Fruit fly (Drosophila melanogaster) whole organism, prepupa: ENCODE data around the gene CG16721.
A peak's percentile ranks its signal among the peaks of the same experiment; 100 is the strongest.

ENCODE experiments used
- Blimp-1 ChIP-seq: fragments of 200-800 bp; sonication (Bioruptor generic); optimal IDR thresholded peaks from 3 replicates; lab custom pipeline; 2017; ENCODE audit warnings: missing biosample characterization, missing genetic modification characterization, mild to moderate bottlenecking, moderate library complexity, missing genetic modification reagents
- CG10669 ChIP-seq: fragments of 200-800 bp; sonication (Bioruptor generic); optimal IDR thresholded peaks from 3 replicates; lab custom pipeline; 2018; ENCODE audit warnings: missing biosample characterization, mild to moderate bottlenecking, missing genetic modification characterization, moderate library complexity
- CG11294 ChIP-seq: fragments of 200-800 bp; sonication (Bioruptor generic); IDR thresholded peaks from 2 replicates; pipeline ENCODE4 v1.3.6; 2022; ENCODE audit warnings: missing biosample characterization, missing genetic modification characterization
- CG11902 ChIP-seq: fragments of 200-800 bp; sonication (Bioruptor generic); optimal IDR thresholded peaks from 3 replicates; lab custom pipeline; 2016; ENCODE audit warnings: missing biosample characterization, missing genetic modification characterization
- CG1621 ChIP-seq: fragments of 200-800 bp; sonication (Bioruptor generic); optimal IDR thresholded peaks from 3 replicates; lab custom pipeline; 2018; ENCODE audit warnings: missing biosample characterization, mild to moderate bottlenecking, missing genetic modification characterization
- CG16779 ChIP-seq: fragments of 200-800 bp; sonication (Bioruptor generic); optimal IDR thresholded peaks from 3 replicates; lab custom pipeline; 2017; ENCODE audit warnings: missing biosample characterization, mild to moderate bottlenecking, missing genetic modification characterization
- CG3032 ChIP-seq: fragments of 200-800 bp; optimal IDR thresholded peaks from 2 replicates; lab custom pipeline; 2019; ENCODE audit warnings: missing biosample characterization, mild to moderate bottlenecking, missing genetic modification characterization, moderate library complexity
- CG32006 ChIP-seq: fragments of 200-800 bp; sonication (Bioruptor generic); optimal IDR thresholded peaks from 3 replicates; lab custom pipeline; 2017; ENCODE audit warnings: missing biosample characterization, mild to moderate bottlenecking, missing genetic modification characterization
- CG34406 ChIP-seq: fragments of 200-800 bp; sonication (Bioruptor generic); optimal IDR thresholded peaks from 3 replicates; lab custom pipeline; 2016; ENCODE audit warnings: missing biosample characterization, missing genetic modification characterization
- CG3919 ChIP-seq: fragments of 200-800 bp; sonication (Bioruptor generic); optimal IDR thresholded peaks from 3 replicates; lab custom pipeline; 2016; ENCODE audit warnings: missing biosample characterization, missing genetic modification characterization
- CG4318 ChIP-seq: fragments of 200-800 bp; sonication (Bioruptor generic); optimal IDR thresholded peaks from 3 replicates; lab custom pipeline; 2017; ENCODE audit warnings: missing biosample characterization, mild to moderate bottlenecking, missing genetic modification characterization
- CG6163 ChIP-seq: fragments of 200-800 bp; sonication (Bioruptor generic); IDR thresholded peaks from 3 replicates; pipeline ENCODE4 v1.3.6; 2022; ENCODE audit warnings: missing biosample characterization, missing genetic modification characterization
- CG6792 ChIP-seq: fragments of 200-800 bp; sonication (Bioruptor generic); optimal IDR thresholded peaks from 3 replicates; lab custom pipeline; 2016; ENCODE audit warnings: missing biosample characterization, missing genetic modification characterization
- CG6808 ChIP-seq: fragments of 200-800 bp; sonication (Bioruptor generic); optimal IDR thresholded peaks from 3 replicates; lab custom pipeline; 2017; ENCODE audit warnings: missing biosample characterization, missing genetic modification characterization, mild to moderate bottlenecking, moderate library complexity, missing genetic modification reagents
- CG6854 ChIP-seq: fragments of 200-800 bp; sonication (Bioruptor generic); optimal IDR thresholded peaks from 2 replicates; lab custom pipeline; 2017; ENCODE audit warnings: missing biosample characterization, mild to moderate bottlenecking, missing genetic modification characterization
- CG7368 ChIP-seq: fragments of 200-800 bp; sonication (Bioruptor generic); optimal IDR thresholded peaks from 3 replicates; lab custom pipeline; 2016; ENCODE audit warnings: missing biosample characterization, missing genetic modification characterization
- CG8119 ChIP-seq: fragments of 200-800 bp; sonication (Bioruptor generic); IDR thresholded peaks from 3 replicates; pipeline ENCODE4 v1.3.6; 2022; ENCODE audit warnings: missing biosample characterization, missing genetic modification characterization
- CG8319 ChIP-seq: fragments of 200-800 bp; sonication (Bioruptor generic); optimal IDR thresholded peaks from 3 replicates; lab custom pipeline; 2016; ENCODE audit warnings: missing biosample characterization, missing genetic modification characterization
- CG8632 ChIP-seq: fragments of 200-800 bp; sonication (Bioruptor generic); optimal IDR thresholded peaks from 3 replicates; lab custom pipeline; 2016; ENCODE audit warnings: missing biosample characterization, missing genetic modification characterization
- CG9139 ChIP-seq: fragments of 200-800 bp; sonication (Bioruptor generic); optimal IDR thresholded peaks from 3 replicates; lab custom pipeline; 2017; ENCODE audit warnings: missing biosample characterization, mild to moderate bottlenecking, missing genetic modification characterization
- Eip75B ChIP-seq: fragments of 200-800 bp; sonication (Bioruptor generic); optimal IDR thresholded peaks from 3 replicates; lab custom pipeline; 2016; ENCODE audit warnings: missing biosample characterization, missing genetic modification characterization
- Eip78C ChIP-seq: fragments of 200-800 bp; sonication (Bioruptor generic); peaks from one replicate; lab custom pipeline; 2016; ENCODE audit warnings: missing biosample characterization, missing genetic modification characterization
- Eip93F ChIP-seq: fragments of 200-800 bp; sonication (Bioruptor generic); optimal IDR thresholded peaks from 2 replicates; lab custom pipeline; 2016; ENCODE audit warnings: missing biosample characterization, mild to moderate bottlenecking, missing genetic modification characterization
- Ets21C ChIP-seq: fragments of 200-800 bp; sonication (Bioruptor generic); optimal IDR thresholded peaks from 3 replicates; lab custom pipeline; 2016; ENCODE audit warnings: missing biosample characterization, missing genetic modification characterization
- Ets96B ChIP-seq: fragments of 200-800 bp; optimal IDR thresholded peaks from 2 replicates; lab custom pipeline; 2019; ENCODE audit warnings: missing biosample characterization, mild to moderate bottlenecking, missing genetic modification characterization, moderate library complexity
- Hr38 ChIP-seq: sonication (Bioruptor generic); optimal IDR thresholded peaks from 2 replicates; lab custom pipeline; 2016; ENCODE audit warnings: missing biosample characterization, missing genetic modification characterization
- Hr39 ChIP-seq: fragments of 200-800 bp; sonication (Bioruptor generic); optimal IDR thresholded peaks from 2 replicates; lab custom pipeline; 2016; ENCODE audit warnings: missing biosample characterization, missing genetic modification characterization
- Hr4 ChIP-seq: fragments of 200-800 bp; sonication (Bioruptor generic); optimal IDR thresholded peaks from 3 replicates; lab custom pipeline; 2016; ENCODE audit warnings: missing biosample characterization, missing genetic modification characterization
- Lpt ChIP-seq: fragments of 200-800 bp; sonication (Bioruptor generic); optimal IDR thresholded peaks from 3 replicates; lab custom pipeline; 2016; ENCODE audit warnings: missing biosample characterization, missing genetic modification characterization
- Met ChIP-seq: fragments of 200-800 bp; sonication (Bioruptor generic); optimal IDR thresholded peaks from 3 replicates; lab custom pipeline; 2016; ENCODE audit warnings: missing biosample characterization, missing genetic modification characterization
- OdsH ChIP-seq: fragments of 200-800 bp; sonication (Bioruptor generic); optimal IDR thresholded peaks from 3 replicates; lab custom pipeline; 2016; ENCODE audit warnings: missing biosample characterization, missing genetic modification characterization
- Smox ChIP-seq: fragments of 200-800 bp; sonication (Bioruptor generic); optimal IDR thresholded peaks from 3 replicates; lab custom pipeline; 2016; ENCODE audit warnings: missing biosample characterization, missing genetic modification characterization
- Sox15 ChIP-seq: fragments of 200-800 bp; sonication (Bioruptor generic); optimal IDR thresholded peaks from 3 replicates; lab custom pipeline; 2016; ENCODE audit warnings: missing biosample characterization, missing genetic modification characterization
- acj6 ChIP-seq: fragments of 200-800 bp; sonication (Bioruptor generic); optimal IDR thresholded peaks from 3 replicates; lab custom pipeline; 2016; ENCODE audit warnings: missing biosample characterization, missing genetic modification characterization
- dac ChIP-seq: fragments of 200-800 bp; sonication (Bioruptor generic); optimal IDR thresholded peaks from 2 replicates; lab custom pipeline; 2017; ENCODE audit warnings: missing biosample characterization, mild to moderate bottlenecking, missing genetic modification characterization
- dsx ChIP-seq: fragments of 200-800 bp; optimal IDR thresholded peaks from 3 replicates; lab custom pipeline; 2019; ENCODE audit warnings: missing biosample characterization, mild to moderate bottlenecking, missing genetic modification characterization, moderate library complexity; ENCODE audit not compliant: poor library complexity, severe bottlenecking
- eg ChIP-seq: fragments of 200-800 bp; sonication (Bioruptor generic); IDR thresholded peaks from 3 replicates; pipeline ENCODE4 v1.3.6; 2022; ENCODE audit warnings: missing biosample characterization, missing genetic modification characterization
- esn ChIP-seq: fragments of 200-800 bp; sonication (Bioruptor generic); optimal IDR thresholded peaks from 2 replicates; lab custom pipeline; 2016; ENCODE audit warnings: missing biosample characterization, mild to moderate bottlenecking, missing genetic modification characterization, moderate library complexity
- fd59A ChIP-seq: fragments of 200-800 bp; sonication (Bioruptor generic); optimal IDR thresholded peaks from 2 replicates; lab custom pipeline; 2017; ENCODE audit warnings: missing biosample characterization, mild to moderate bottlenecking, missing genetic modification characterization, missing genetic modification reagents
- fd85E ChIP-seq: fragments of 200-800 bp; sonication (Bioruptor generic); optimal IDR thresholded peaks from 3 replicates; lab custom pipeline; 2016; ENCODE audit warnings: missing biosample characterization, missing genetic modification characterization
- pdm3 ChIP-seq: fragments of 200-800 bp; sonication (Bioruptor generic); optimal IDR thresholded peaks from 3 replicates; lab custom pipeline; 2016; ENCODE audit warnings: missing biosample characterization, missing genetic modification characterization
- salr ChIP-seq, 2 experiments: fragments of 200-800 bp; sonication (Bioruptor generic); optimal IDR thresholded peaks; 3 replicates each; lab custom pipeline; 2016 to 2018; ENCODE audit warnings: missing biosample characterization in 2 of 2, missing genetic modification characterization in 2 of 2, mild to moderate bottlenecking in 1 of 2
- spab ChIP-seq: fragments of 200-800 bp; sonication (Bioruptor generic); optimal IDR thresholded peaks from 2 replicates; lab custom pipeline; 2017; ENCODE audit warnings: missing biosample characterization, mild to moderate bottlenecking, missing genetic modification characterization, missing genetic modification reagents
- ss ChIP-seq, 2 experiments: fragments of 200-800 bp; sonication (Bioruptor generic); optimal IDR thresholded peaks; 2 replicates in 1 of 2; 3 replicates in 1 of 2; lab custom pipeline; 2017 to 2018; ENCODE audit warnings: mild to moderate bottlenecking in 2 of 2, missing biosample characterization in 2 of 2, missing genetic modification characterization in 2 of 2, moderate library complexity in 1 of 2
- svp ChIP-seq: fragments of 200-800 bp; sonication (Bioruptor generic); peaks from one replicate; lab custom pipeline; 2016; ENCODE audit warnings: missing biosample characterization, missing genetic modification characterization
- topi ChIP-seq: fragments of 200-800 bp; sonication (Bioruptor generic); optimal IDR thresholded peaks from 3 replicates; lab custom pipeline; 2016; ENCODE audit warnings: missing biosample characterization, missing genetic modification characterization
- vri ChIP-seq: fragments of 200-800 bp; sonication (Bioruptor generic); optimal IDR thresholded peaks from 3 replicates; lab custom pipeline; 2016; ENCODE audit warnings: missing biosample characterization, mild to moderate bottlenecking, missing genetic modification characterization

The CG16721 gene

dm6 chrX:5893165-5893564 is 13.5 kb downstream of the CG16721 start:
- 0 out of 3 replicates have a peak, but pooled peaks have one; percentile 11 for TF ChIP-seq CG6163
- no peak for TF ChIP-seq salr (GFP tag; optimal IDR thresholded peaks at IDR 0.05; lab: Kevin White, UChicago)
- peak; percentile 11 for TF ChIP-seq vri (GFP tag; lab: Kevin White, UChicago)
- no peak for TF ChIP-seq OdsH (GFP tag; lab: Kevin White, UChicago)
- peak; percentile 20 for TF ChIP-seq svp (GFP tag; lab: Kevin White, UChicago)

dm6 chrX:5894529-5895487 is 15.1 kb downstream of the CG16721 start:
- TF ChIP-seq CG11294: no peak
- peak; percentile 2 for TF ChIP-seq CG34406 (GFP tag; lab: Kevin White, UChicago)
- TF ChIP-seq vri (GFP tag; lab: Kevin White, UChicago): no peak
- no peak for TF ChIP-seq CG9139 (GFP tag; lab: Kevin White, UChicago)
- no peak for TF ChIP-seq Sox15 (GFP tag; lab: Kevin White, UChicago)
- no peak for TF ChIP-seq CG16779
- TF ChIP-seq salr (GFP tag; optimal IDR thresholded peaks at IDR 0.05; lab: Kevin White, UChicago): peak in 1 of 2 experiments; percentile 9
- no peak for TF ChIP-seq Hr38 (GFP tag; lab: Kevin White, UChicago)
- TF ChIP-seq pdm3 (GFP tag; lab: Kevin White, UChicago): peak; percentile 5
- peak; percentile 16 for TF ChIP-seq Met (GFP tag; lab: Kevin White, UChicago)
- no peak for TF ChIP-seq Blimp-1
- peak; percentile 25 for TF ChIP-seq acj6 (GFP tag; lab: Kevin White, UChicago)
- TF ChIP-seq CG3032 (tag; lab: Kevin White, UChicago): peak; percentile 1
- peak; percentile 28; the same call in 1 of the 3 replicates for TF ChIP-seq eg (GFP tag; lab: Robert Waterston, UW)
- TF ChIP-seq Lpt (GFP tag; lab: Kevin White, UChicago): no peak
- TF ChIP-seq dac (GFP tag; lab: Kevin White, UChicago): no peak
- TF ChIP-seq Eip93F: no peak
- no peak for TF ChIP-seq CG7368 (GFP tag; lab: Kevin White, UChicago)
- TF ChIP-seq dsx: no peak
- TF ChIP-seq Smox (GFP tag; lab: Kevin White, UChicago): no peak
- TF ChIP-seq CG6854: no peak
- peak; percentile 23 for TF ChIP-seq fd59A
- TF ChIP-seq Ets21C (GFP tag; lab: Kevin White, UChicago): no peak
- TF ChIP-seq CG32006: peak; percentile 41
- no peak for TF ChIP-seq CG8632 (GFP tag; lab: Kevin White, UChicago)
- TF ChIP-seq Hr4 (GFP tag; lab: Kevin White, UChicago): peak; percentile 17
- TF ChIP-seq CG8319 (GFP tag; lab: Kevin White, UChicago): no peak
- no peak for TF ChIP-seq CG1621 (tag; lab: Kevin White, UChicago)
- TF ChIP-seq CG8119 (GFP tag; lab: Robert Waterston, UW): no peak
- TF ChIP-seq CG6163: peak; percentile 42; the same call in 2 of the 3 replicates
- no peak for TF ChIP-seq Eip75B (GFP tag; lab: Kevin White, UChicago)
- TF ChIP-seq CG6808 (GFP tag; lab: Kevin White, UChicago): no peak
- TF ChIP-seq esn (GFP tag; lab: Kevin White, UChicago): peak; percentile 39
- TF ChIP-seq Hr39: peak; percentile 15
- TF ChIP-seq CG6792 (GFP tag; lab: Kevin White, UChicago): peak; percentile 42
- no peak for TF ChIP-seq CG11902 (GFP tag; lab: Kevin White, UChicago)
- peak; percentile 16 for TF ChIP-seq Ets96B (tag; lab: Kevin White, UChicago)
- TF ChIP-seq Eip78C (GFP tag; lab: Kevin White, UChicago): peak; percentile 86
- TF ChIP-seq ss (GFP tag; optimal IDR thresholded peaks at IDR 0.05; lab: Kevin White, UChicago): peak in 1 of 2 experiments; percentile 27
- peak; percentile 18 for TF ChIP-seq CG3919
- no peak for TF ChIP-seq topi (GFP tag; lab: Kevin White, UChicago)
- no peak for TF ChIP-seq fd85E (GFP tag; lab: Kevin White, UChicago)
- TF ChIP-seq CG4318 (GFP tag; lab: Kevin White, UChicago): peak; percentile 11
- peak; percentile 19 for TF ChIP-seq CG10669 (GFP tag; lab: Kevin White, UChicago)
- peak; percentile 7 for TF ChIP-seq OdsH (GFP tag; lab: Kevin White, UChicago)
- peak; percentile 12 for TF ChIP-seq spab (GFP tag; lab: Kevin White, UChicago)
